Fruit fly (Drosophila melanogaster) whole organism, adult: ENCODE measurements around the gene CG9692.
A peak's percentile ranks its signal among the peaks of the same experiment; 100 is the strongest.

Source experiments
- Clk ChIP-seq: fragments of 200-800 bp; sonication (Bioruptor generic); optimal IDR thresholded peaks from 2 replicates; lab custom pipeline; 2017; ENCODE audit warnings: missing biosample characterization, missing genetic modification characterization
- Mnt ChIP-seq: fragments of 200-800 bp; sonication (Bioruptor generic); optimal IDR thresholded peaks from 2 replicates; lab custom pipeline; 2016; ENCODE audit warnings: missing biosample characterization, mild to moderate bottlenecking, missing genetic modification characterization

DNA sequence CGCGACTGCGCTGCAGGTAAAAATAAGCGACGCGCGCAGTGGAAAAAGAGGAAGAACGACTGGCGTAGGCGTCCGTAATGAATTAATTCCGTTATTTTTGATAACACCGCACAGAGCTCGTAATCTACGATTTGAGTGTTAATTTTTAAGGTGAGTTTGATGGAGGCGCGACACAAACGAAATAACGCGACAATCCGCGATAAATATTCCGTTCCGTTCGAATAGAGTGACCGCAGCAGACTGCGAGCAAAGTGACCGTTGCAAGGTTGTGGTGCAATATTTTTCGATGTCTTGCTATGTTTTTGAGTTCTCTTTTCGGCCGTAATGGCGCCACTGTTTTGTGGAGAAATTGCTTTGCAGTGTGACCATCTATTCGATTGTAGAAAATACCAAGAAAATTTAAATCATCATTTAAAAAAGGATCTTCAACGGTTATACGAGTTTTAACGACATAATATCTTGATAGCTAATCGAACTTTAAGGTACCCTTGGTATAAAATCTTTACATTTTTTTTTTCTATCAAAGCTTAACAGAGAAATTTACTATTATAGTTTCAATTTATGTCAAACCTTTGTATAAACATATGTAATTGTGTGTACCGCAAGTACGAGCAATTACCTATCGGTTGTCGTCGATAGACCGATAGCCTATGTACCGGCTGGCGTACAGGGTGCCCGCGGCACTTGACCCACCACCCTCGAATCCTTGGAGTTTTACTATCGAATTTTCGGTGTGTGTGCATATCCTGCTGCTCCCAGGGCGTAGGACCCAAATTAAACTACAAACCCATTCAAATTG, 6.9 kb downstream of the CG9692 start, which contains the start of the genes CG43954, Lasp and Dab:
- TF ChIP-seq Clk (GFP tag; lab: Kevin White, UChicago) (no peak), Mnt (peak; percentile 64)
